Fruit fly (Drosophila melanogaster) whole organism, wandering third instar larva: ENCODE measurements around the gene CG12439.

Source experiments
- Abd-B ChIP-seq: fragments of >200 bp; optimal IDR thresholded peaks from 2 replicates; lab custom pipeline; 2017; ENCODE audit warnings: missing biosample characterization, missing genetic modification characterization
- CG32264 ChIP-seq: fragments of 200-800 bp; sonication (Bioruptor generic); optimal IDR thresholded peaks from 2 replicates; lab custom pipeline; 2016; ENCODE audit warnings: missing biosample characterization, missing genetic modification characterization
- CrebA ChIP-seq: fragments of 200-800 bp; sonication (Bioruptor generic); optimal IDR thresholded peaks from 2 replicates; lab custom pipeline; 2016; ENCODE audit warnings: missing biosample characterization, mild to moderate bottlenecking, missing genetic modification characterization, borderline replicate concordance
- Dfd ChIP-seq: fragments of >200 bp; optimal IDR thresholded peaks from 2 replicates; lab custom pipeline; 2017; ENCODE audit warnings: missing biosample characterization, missing genetic modification characterization
- Dif ChIP-seq: fragments of 200-275, 200-300 bp; sonication (Bioruptor generic); optimal IDR thresholded peaks from 2 replicates; lab custom pipeline; 2018; ENCODE audit warnings: missing biosample characterization, missing genetic modification characterization; ENCODE audit not compliant: partially characterized antibody
- HLH106 ChIP-seq: fragments of 200-800 bp; optimal IDR thresholded peaks from 3 replicates; lab custom pipeline; 2019; ENCODE audit warnings: missing biosample characterization, mild to moderate bottlenecking, missing genetic modification characterization, moderate library complexity
- Hnf4 ChIP-seq: fragments of 200-800 bp; sonication (Bioruptor generic); optimal IDR thresholded peaks from 2 replicates; lab custom pipeline; 2016; ENCODE audit warnings: missing biosample characterization, mild to moderate bottlenecking, missing genetic modification characterization
- Hr78 ChIP-seq: fragments of >200 bp; optimal IDR thresholded peaks from 2 replicates; lab custom pipeline; 2017; ENCODE audit warnings: missing biosample characterization, missing genetic modification characterization
- Hr83 ChIP-seq: fragments of 200-300 bp; sonication (Bioruptor generic); optimal IDR thresholded peaks from 2 replicates; lab custom pipeline; 2016; ENCODE audit warnings: missing biosample characterization, mild to moderate bottlenecking, missing genetic modification characterization, moderate library complexity; ENCODE audit not compliant: poor library complexity, severe bottlenecking
- Jra ChIP-seq: sonication (Bioruptor generic); optimal IDR thresholded peaks from 2 replicates; lab custom pipeline; 2016; ENCODE audit warnings: missing biosample characterization, missing genetic modification characterization
- Mio ChIP-seq: sonication (Bioruptor generic); optimal IDR thresholded peaks from 2 replicates; lab custom pipeline; 2016; ENCODE audit warnings: missing biosample characterization, missing genetic modification characterization
- Myc ChIP-seq: fragments of >200 bp; optimal IDR thresholded peaks from 2 replicates; lab custom pipeline; 2017
- N ChIP-seq: fragments of >200 bp; optimal IDR thresholded peaks from 2 replicates; lab custom pipeline; 2018; ENCODE audit warnings: missing biosample characterization, missing external identifiers, missing genetic modification characterization
- Rel ChIP-seq, 2 experiments: fragments of 200-800 bp; sonication (Bioruptor generic) in 1 of 2; optimal IDR thresholded peaks; 2 replicates in 1 of 2; 3 replicates in 1 of 2; lab custom pipeline; 2016 to 2019; ENCODE audit warnings: mild to moderate bottlenecking in 2 of 2, missing biosample characterization in 2 of 2, missing genetic modification characterization in 2 of 2, moderate library complexity in 1 of 2
- Sp1 ChIP-seq: fragments of 200-800 bp; sonication (Bioruptor generic); optimal IDR thresholded peaks from 3 replicates; lab custom pipeline; 2019; ENCODE audit warnings: missing biosample characterization, mild to moderate bottlenecking, missing genetic modification characterization, moderate library complexity
- Vsx2 ChIP-seq: fragments of 200-300, 225-300 bp; sonication (Bioruptor generic); optimal IDR thresholded peaks from 2 replicates; lab custom pipeline; 2018; ENCODE audit warnings: missing biosample characterization, missing genetic modification characterization; ENCODE audit not compliant: partially characterized antibody
- br ChIP-seq: fragments of 200-800 bp; sonication (Bioruptor generic); optimal IDR thresholded peaks from 2 replicates; lab custom pipeline; 2016; ENCODE audit warnings: missing biosample characterization, missing genetic modification characterization
- brk ChIP-seq: fragments of 200-800 bp; sonication (Bioruptor generic); optimal IDR thresholded peaks from 2 replicates; lab custom pipeline; 2016; ENCODE audit warnings: missing biosample characterization, mild to moderate bottlenecking, missing genetic modification characterization
- dmrt93B ChIP-seq: fragments of 200-800 bp; sonication (Bioruptor generic); optimal IDR thresholded peaks from 2 replicates; lab custom pipeline; 2018; ENCODE audit warnings: missing biosample characterization, mild to moderate bottlenecking, missing genetic modification characterization
- dsf ChIP-seq: sonication (Bioruptor generic); optimal IDR thresholded peaks from 2 replicates; lab custom pipeline; 2016; ENCODE audit warnings: missing biosample characterization, missing genetic modification characterization, borderline replicate concordance
- ey ChIP-seq: fragments of 200-800 bp; sonication (Bioruptor generic); optimal IDR thresholded peaks from 2 replicates; lab custom pipeline; 2016; ENCODE audit warnings: missing biosample characterization, missing genetic modification characterization
- foxo ChIP-seq, 2 experiments: fragments of 200-800 bp; sonication (Bioruptor generic); optimal IDR thresholded peaks; 2 replicates in 1 of 2; 3 replicates in 1 of 2; lab custom pipeline; 2016 to 2017; ENCODE audit warnings: missing biosample characterization in 2 of 2, missing genetic modification characterization in 2 of 2
- fru ChIP-seq: fragments of 200-800 bp; sonication (Bioruptor generic); optimal IDR thresholded peaks from 3 replicates; lab custom pipeline; 2016; ENCODE audit warnings: missing biosample characterization, mild to moderate bottlenecking, missing genetic modification characterization
- jim ChIP-seq: fragments of 175-275, 200-325 bp; sonication (Bioruptor generic); optimal IDR thresholded peaks from 2 replicates; lab custom pipeline; 2016; ENCODE audit warnings: missing biosample characterization, mild to moderate bottlenecking, missing genetic modification characterization
- lola ChIP-seq: fragments of >200 bp; optimal IDR thresholded peaks from 2 replicates; lab custom pipeline; 2017; ENCODE audit warnings: missing biosample characterization, missing genetic modification characterization
- pan ChIP-seq: fragments of >200 bp; optimal IDR thresholded peaks from 2 replicates; lab custom pipeline; 2017
- psq ChIP-seq: fragments of 200-800 bp; sonication (Bioruptor generic); optimal IDR thresholded peaks from 3 replicates; lab custom pipeline; 2017; ENCODE audit warnings: missing biosample characterization, mild to moderate bottlenecking, missing genetic modification characterization, moderate library complexity
- rgr ChIP-seq: fragments of 200-800 bp; sonication (Bioruptor generic); optimal IDR thresholded peaks from 3 replicates; lab custom pipeline; 2016; ENCODE audit warnings: missing biosample characterization, mild to moderate bottlenecking, missing genetic modification characterization
- sage ChIP-seq: fragments of 200-800 bp; sonication (Bioruptor generic); optimal IDR thresholded peaks from 2 replicates; lab custom pipeline; 2016; ENCODE audit warnings: missing biosample characterization, mild to moderate bottlenecking, missing genetic modification characterization
- tai ChIP-seq: sonication (Bioruptor generic); optimal IDR thresholded peaks from 2 replicates; lab custom pipeline; 2016; ENCODE audit warnings: missing biosample characterization, missing genetic modification characterization
- woc ChIP-seq: sonication (Bioruptor generic); optimal IDR thresholded peaks from 2 replicates; lab custom pipeline; 2016; ENCODE audit warnings: missing biosample characterization, mild to moderate bottlenecking, missing genetic modification characterization

Gene CG12439

dm6 chr2L:9076821-9077220 is at the start of gene CG12439:
Gene CG12439 (plus strand): TSS chr2L:9077121.
- TF ChIP-seq dsf (GFP tag; lab: Kevin White, UChicago) (no peak), rgr (GFP tag; lab: Kevin White, UChicago) (no peak), HLH106 (tag; lab: Kevin White, UChicago) (no peak), Mio (GFP tag; lab: Kevin White, UChicago) (no peak), sage (GFP tag; lab: Kevin White, UChicago) (no peak), foxo (GFP tag; optimal IDR thresholded peaks at IDR 0.05; lab: Kevin White, UChicago) (no peak), N (no peak), dmrt93B (GFP tag; lab: Kevin White, UChicago) (no peak), Hr83 (GFP tag; lab: Kevin White, UChicago) (no peak), Hnf4 (GFP tag; lab: Kevin White, UChicago) (no peak), Hr78 (GFP tag; lab: Kevin White, UChicago) (no peak), Abd-B (GFP tag; lab: Kevin White, UChicago) (no peak), Dfd (GFP tag; lab: Kevin White, UChicago) (no peak), Vsx2 (GFP tag; lab: Kevin White, UChicago) (no peak), fru (GFP tag; lab: Kevin White, UChicago) (no peak), woc (GFP tag; lab: Kevin White, UChicago) (no peak)

dm6 chr2L:9031736-9032135 is 45.2 kb upstream of the CG12439 start, which contains the start of gene CG9582:
Gene CG9582 (minus strand): TSS chr2L:9031836.
- TF ChIP-seq br (GFP tag; lab: Kevin White, UChicago) (no peak), lola (no peak), jim (no peak), sage (GFP tag; lab: Kevin White, UChicago) (no peak), Myc (lab: Kevin White, UChicago) (no peak), woc (GFP tag; lab: Kevin White, UChicago) (no peak), HLH106 (tag; lab: Kevin White, UChicago) (no peak), Abd-B (GFP tag; lab: Kevin White, UChicago) (no peak), N (no peak), tai (no peak), pan (lab: Kevin White, UChicago) (no peak), Dfd (GFP tag; lab: Kevin White, UChicago) (no peak), psq (no peak)

- TF ChIP-seq CG32264 (no peak), psq (no peak), Hr83 (GFP tag; lab: Kevin White, UChicago) (no peak), Dfd (GFP tag; lab: Kevin White, UChicago) (no peak), Sp1 (GFP tag; lab: Kevin White, UChicago) (no peak), N (no peak), lola (no peak), Myc (lab: Kevin White, UChicago) (no peak), Abd-B (GFP tag; lab: Kevin White, UChicago) (no peak), CrebA (GFP tag; lab: Kevin White, UChicago) (no peak)
Observed at dm6 chr2L:9067124-9067523, 9.8 kb upstream of the CG12439 start.

dm6 chr2L:9071094-9071612 is 5.8 kb upstream of the CG12439 start, which contains the start of gene DIP-zeta:
Gene DIP-zeta (minus strand): TSS chr2L:9071164.
- TF ChIP-seq dsf (GFP tag; lab: Kevin White, UChicago): no peak
- no peak for TF ChIP-seq ey (GFP tag; lab: Kevin White, UChicago)
- no peak for TF ChIP-seq Hr83 (GFP tag; lab: Kevin White, UChicago)
- no peak for TF ChIP-seq dmrt93B (GFP tag; lab: Kevin White, UChicago)
- no peak for TF ChIP-seq Sp1 (GFP tag; lab: Kevin White, UChicago)
- TF ChIP-seq Jra: no peak
- no peak for TF ChIP-seq Hr78 (GFP tag; lab: Kevin White, UChicago)
- TF ChIP-seq Dfd (GFP tag; lab: Kevin White, UChicago): no peak
- no peak for TF ChIP-seq N
- no peak for TF ChIP-seq brk
- no peak for TF ChIP-seq jim
- no peak for TF ChIP-seq br (GFP tag; lab: Kevin White, UChicago)
- TF ChIP-seq rgr (GFP tag; lab: Kevin White, UChicago): no peak
- TF ChIP-seq Dif (GFP tag; lab: Kevin White, UChicago): no peak
- TF ChIP-seq foxo (GFP tag; optimal IDR thresholded peaks at IDR 0.05; lab: Kevin White, UChicago): no peak
- no peak for TF ChIP-seq Abd-B (GFP tag; lab: Kevin White, UChicago)
- TF ChIP-seq pan (lab: Kevin White, UChicago): no peak
- no peak for TF ChIP-seq Rel (GFP tag; optimal IDR thresholded peaks at IDR 0.05; lab: Kevin White, UChicago)
- TF ChIP-seq Rel (tag; optimal IDR thresholded peaks at IDR 0.05; lab: Kevin White, UChicago): no peak
